Worm (Caenorhabditis elegans): Measurements from ENCODE around the gene vha-18.

vha-18 gene

DNA sequence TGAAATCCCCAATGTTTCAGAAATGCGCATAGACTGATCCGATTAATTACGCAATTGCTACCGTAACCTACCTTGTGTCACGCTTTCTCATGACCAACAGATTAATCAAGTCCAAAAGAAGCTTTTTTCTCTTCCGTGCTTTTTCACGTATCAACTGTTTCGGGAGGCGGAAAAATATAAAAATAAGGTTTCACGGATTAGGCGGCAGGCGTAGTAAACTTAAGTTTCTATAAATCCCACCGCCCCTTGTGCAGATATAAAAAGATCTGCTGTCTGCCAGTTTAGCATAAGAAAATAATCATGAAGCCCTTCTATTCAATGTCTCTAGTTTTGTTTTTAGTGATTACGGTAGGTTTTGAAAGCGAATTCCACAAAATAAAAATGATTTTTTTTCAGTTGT, 26.2 kb downstream of the vha-18 start, which contains the start of gene gcy-7:
TSS of gene gcy-7 (plus strand) at position 301 of the 400 bp plus-strand sequence.
- no peak for TF ChIP-seq unc-62 (GFP tag; optimal IDR thresholded peaks at IDR 0.05)

DNA sequence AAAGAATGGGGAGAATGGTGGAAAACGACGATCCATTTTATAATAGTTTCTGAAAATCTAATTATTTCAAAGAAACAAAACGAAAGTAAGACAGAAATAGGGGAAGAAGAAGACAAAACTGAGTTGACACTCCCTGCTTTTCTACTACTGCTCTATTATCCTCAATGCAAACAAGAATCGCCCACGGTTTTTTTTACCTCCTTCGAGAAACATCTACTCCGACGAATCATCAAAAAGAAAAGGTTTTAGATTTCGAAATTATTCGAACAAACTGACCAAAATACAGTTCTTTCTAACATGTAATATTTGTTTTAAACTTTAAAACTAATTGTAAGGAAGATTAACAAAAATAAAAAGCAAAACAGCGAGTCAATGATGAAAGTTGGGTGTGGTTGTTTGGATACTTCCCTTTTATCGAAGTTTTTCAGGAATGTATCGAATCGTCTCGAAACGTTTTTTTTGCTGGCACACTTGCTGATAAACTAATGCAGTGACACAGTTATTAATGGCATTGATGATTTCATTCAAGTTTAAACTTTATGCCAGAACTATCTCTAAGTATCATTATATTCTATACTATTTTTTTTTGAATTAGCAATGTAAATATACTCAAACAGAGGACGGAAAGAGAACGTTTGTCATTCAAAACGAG, 27.3 kb downstream of the vha-18 start, which contains the start of gene hsp-17:
TSS of gene hsp-17 (minus strand) at position 51 of the 652 bp plus-strand sequence.
- no peak for TF ChIP-seq unc-62 (GFP tag; optimal IDR thresholded peaks at IDR 0.05)

DNA sequence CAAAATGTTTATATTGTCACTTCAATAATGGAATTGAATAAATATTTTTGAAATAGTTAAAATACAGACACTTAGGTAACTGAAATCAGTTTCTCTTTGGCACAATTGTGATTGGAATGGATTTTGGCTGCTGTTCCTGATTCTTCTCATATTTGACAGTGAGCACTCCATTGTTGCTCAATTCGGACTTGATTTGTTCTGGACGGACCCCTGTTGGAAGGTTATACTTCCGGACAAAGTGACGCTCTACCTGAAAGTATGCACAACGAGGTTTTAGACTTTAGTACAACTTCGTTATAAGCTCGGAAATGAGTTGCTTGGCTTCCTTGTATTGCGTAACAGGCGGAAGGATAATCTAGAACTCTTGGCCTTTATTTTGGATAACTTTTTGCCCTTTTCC, 28.5 kb downstream of the vha-18 start:
- TF ChIP-seq unc-62 (GFP tag; optimal IDR thresholded peaks at IDR 0.05) = no peak

DNA sequence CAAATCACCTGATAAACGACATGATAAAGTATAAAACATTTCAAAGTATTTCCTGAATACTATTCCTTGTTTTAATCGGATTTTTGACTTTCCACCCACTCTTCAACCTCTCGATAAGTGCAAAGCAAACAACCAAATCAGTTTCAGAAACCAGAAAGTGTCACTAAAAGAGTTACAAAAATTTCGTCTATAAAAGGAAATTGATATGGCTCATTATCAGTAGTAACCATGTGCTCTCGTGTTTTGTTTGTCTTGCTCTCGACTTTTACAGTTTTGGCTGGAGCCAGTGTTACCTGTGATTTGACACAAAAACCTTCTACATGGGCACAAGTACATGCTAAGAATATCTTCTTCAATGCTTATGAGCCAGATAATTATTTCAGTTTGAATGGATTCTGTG, 29.6 kb downstream of the vha-18 start, which contains the start of gene F52E1.14:
TSS of gene F52E1.14 (plus strand) at position 207 of the 400 bp plus-strand sequence.
- TF ChIP-seq unc-62 (GFP tag; optimal IDR thresholded peaks at IDR 0.05) = no peak

DNA sequence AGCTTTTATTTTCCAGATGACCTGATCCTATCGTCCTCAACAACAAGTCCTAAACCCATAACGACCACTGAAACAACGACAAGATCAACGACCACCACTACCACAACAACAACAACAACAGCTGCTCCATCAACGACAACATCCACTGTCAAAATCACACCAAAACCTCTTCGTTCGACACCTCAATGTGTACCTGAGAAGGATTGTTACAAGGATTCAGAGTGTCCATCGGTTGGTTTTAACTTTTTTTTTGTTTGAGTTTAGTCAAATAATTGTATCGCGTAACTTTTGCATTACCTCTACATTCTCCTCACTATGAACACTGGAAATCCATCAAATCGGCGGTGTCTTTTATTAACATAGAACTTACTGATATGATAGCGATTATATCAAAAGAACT, 33.2 kb downstream of the vha-18 start:
- TF ChIP-seq unc-62 (GFP tag; optimal IDR thresholded peaks at IDR 0.05) = no peak

DNA sequence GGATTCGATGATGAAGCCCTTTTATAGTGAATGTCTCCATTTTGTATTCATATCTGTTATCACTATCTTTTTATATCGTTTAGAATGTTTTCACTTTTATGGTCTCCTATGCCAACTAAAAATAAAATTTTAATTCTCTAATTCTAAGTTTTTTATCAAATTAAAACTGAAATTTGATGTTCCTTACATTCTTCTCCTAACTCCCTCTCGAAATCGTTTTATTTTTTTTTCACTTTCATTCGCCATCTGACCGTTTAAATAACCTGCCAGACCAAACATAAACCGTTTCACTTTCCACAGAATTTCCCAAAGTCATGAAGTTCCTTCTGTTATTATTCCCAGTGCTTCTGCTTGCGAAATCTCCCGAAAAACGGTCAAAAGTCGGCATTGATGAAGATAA, 34.1 kb downstream of the vha-18 start, which contains the start of gene F52E1.5:
TSS of gene F52E1.5 (plus strand) at position 301 of the 400 bp plus-strand sequence.
- no peak for TF ChIP-seq unc-62 (GFP tag; optimal IDR thresholded peaks at IDR 0.05)

DNA sequence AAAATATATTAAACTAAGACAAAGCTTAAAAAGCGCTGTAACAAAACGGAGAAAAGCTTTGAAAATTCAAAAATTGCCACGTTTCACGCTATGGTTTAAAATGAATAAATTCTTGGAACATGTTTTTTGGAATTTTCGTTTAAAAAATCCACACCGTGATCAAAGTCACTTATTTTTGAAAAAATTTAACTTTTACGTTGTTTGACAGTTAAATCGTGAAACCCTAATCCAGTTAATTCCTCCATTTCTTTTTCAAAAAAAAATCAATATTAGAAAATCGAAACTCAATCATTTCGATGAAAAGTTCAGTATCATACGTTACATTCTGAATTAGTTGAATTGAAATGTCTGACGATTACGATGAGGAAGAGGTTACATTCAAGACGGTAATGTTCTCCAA, 37.4 kb downstream of the vha-18 start, which contains the start of gene F38E1.3:
TSS of gene F38E1.3 (plus strand) at position 301 of the 400 bp plus-strand sequence.
- TF ChIP-seq unc-62 (GFP tag; optimal IDR thresholded peaks at IDR 0.05) = no peak

DNA sequence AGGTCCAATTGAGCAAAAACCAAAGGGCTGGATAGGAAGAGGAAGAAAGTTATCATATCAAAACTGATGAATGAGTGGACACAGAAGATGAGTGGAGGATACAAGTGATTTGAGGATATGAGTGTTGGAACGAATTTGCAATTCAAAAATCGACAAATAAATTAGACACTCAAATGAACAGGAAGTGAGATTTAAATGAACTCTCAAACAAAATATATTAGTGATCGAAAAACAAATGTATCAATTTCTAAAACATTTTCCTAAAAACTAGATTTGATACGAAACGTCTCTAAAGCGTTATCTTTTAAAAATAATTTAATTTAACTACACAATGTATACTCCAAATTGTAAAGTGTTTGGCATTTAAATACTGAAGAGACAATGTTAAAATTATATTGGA, 37.9 kb downstream of the vha-18 start, which contains the start of gene F38E1.10:
TSS of gene F38E1.10 (minus strand) at position 101 of the 400 bp plus-strand sequence.
- no peak for TF ChIP-seq unc-62 (GFP tag; optimal IDR thresholded peaks at IDR 0.05)

DNA sequence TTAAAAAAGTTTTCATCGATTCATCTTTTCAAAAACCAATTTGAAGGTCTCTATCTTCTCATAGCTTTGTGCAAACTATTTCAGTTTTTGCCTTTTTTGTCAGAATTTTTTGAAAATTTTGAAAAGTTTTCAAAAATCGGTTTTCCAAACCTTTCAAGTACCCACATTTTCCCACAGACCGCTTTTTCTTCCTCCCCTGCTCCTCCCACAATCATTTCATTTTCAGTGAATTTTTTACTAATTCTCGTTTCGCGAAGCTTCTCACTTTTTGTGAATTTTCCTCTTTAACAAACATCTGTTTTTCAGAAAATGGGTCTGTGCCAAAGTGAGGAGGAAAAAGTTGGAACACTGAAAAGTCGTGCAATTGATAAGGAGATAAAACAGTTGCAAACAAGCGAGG, 42.6 kb downstream of the vha-18 start, which contains the start of gene gpa-2:
TSS of gene gpa-2 (plus strand) at position 301 of the 400 bp plus-strand sequence.
- no peak for TF ChIP-seq unc-62 (GFP tag; optimal IDR thresholded peaks at IDR 0.05)
